Worm (Caenorhabditis elegans): ENCODE results near the gene dpy-6.

dpy-6 gene

DNA sequence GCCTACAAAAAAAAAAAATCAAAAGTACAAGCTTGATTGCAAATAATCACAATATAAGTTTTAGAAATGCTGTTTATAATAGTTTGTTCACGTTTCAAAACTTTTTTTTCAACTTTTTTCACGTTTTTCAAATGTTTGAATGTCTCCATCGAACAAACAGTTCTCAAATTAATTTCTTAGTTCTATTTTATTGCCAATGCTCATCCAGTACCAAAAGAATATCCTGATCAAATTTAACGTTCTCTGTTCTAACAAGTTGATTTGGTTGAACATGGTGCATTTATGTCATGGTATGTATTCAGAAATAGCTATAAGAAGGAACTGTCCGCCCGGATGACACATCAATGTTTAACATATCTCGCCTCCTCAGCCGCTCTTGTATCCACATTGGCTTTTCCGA lies 23.1 kb downstream of the dpy-6 start, which contains the start of gene kin-9:
kin-9 (plus strand) TSS at position 301 of the 400 bp plus-strand sequence.
- TF ChIP-seq pha-2 (tag; optimal IDR thresholded peaks at IDR 0.05) (no peak), nhr-232 (tag; optimal IDR thresholded peaks at IDR 0.05) (no peak), K09A11.1 (tag; optimal IDR thresholded peaks at IDR 0.05; ENCODE audit: insufficient read depth) (no peak), ceh-34 (tag; optimal IDR thresholded peaks at IDR 0.05) (no peak), ceh-18 (tag; optimal IDR thresholded peaks at IDR 0.05) (no peak), F13H6.1 (tag; optimal IDR thresholded peaks at IDR 0.05) (no peak), tbx-2 (tag; optimal IDR thresholded peaks at IDR 0.05) (no peak), zip-5 (tag; optimal IDR thresholded peaks at IDR 0.05) (no peak), elt-2 (tag; optimal IDR thresholded peaks at IDR 0.05) (no peak), hlh-30 (tag; optimal IDR thresholded peaks at IDR 0.05; ENCODE audit: insufficient read depth) (no peak), ceh-2 (tag; optimal IDR thresholded peaks at IDR 0.05) (no peak), fkh-10 (GFP tag; optimal IDR thresholded peaks at IDR 0.05) (no peak), hlh-8 (tag; optimal IDR thresholded peaks at IDR 0.05) (no peak), ceh-14 (tag; optimal IDR thresholded peaks at IDR 0.05) (no peak), T23F11.4 (GFP tag; optimal IDR thresholded peaks at IDR 0.05) (no peak), fax-1 (tag; optimal IDR thresholded peaks at IDR 0.05) (no peak), dve-1 (tag; optimal IDR thresholded peaks at IDR 0.05) (no peak), ceh-24 (tag; optimal IDR thresholded peaks at IDR 0.05) (no peak)

DNA sequence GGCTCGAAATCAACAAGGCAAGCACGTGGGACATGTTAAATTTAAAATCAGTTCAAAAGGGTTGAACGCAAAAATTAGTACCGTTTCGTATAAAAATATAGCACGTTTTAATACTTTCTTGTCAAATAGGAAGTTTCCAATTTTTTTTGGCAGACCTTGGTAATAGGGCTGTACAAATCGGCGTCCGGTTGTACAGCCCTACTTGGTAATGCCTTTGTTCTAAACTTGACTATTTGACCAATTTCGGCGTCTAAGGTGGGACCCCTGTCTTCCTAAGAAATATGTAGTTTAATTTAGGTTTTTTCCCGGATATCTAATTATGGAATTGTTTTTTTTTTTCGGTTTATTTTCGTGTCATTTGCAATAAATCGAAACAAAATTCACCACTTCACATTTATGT lies 25.9 kb downstream of the dpy-6 start:
- no peak for TF ChIP-seq ceh-6 (GFP tag; optimal IDR thresholded peaks at IDR 0.05)

DNA sequence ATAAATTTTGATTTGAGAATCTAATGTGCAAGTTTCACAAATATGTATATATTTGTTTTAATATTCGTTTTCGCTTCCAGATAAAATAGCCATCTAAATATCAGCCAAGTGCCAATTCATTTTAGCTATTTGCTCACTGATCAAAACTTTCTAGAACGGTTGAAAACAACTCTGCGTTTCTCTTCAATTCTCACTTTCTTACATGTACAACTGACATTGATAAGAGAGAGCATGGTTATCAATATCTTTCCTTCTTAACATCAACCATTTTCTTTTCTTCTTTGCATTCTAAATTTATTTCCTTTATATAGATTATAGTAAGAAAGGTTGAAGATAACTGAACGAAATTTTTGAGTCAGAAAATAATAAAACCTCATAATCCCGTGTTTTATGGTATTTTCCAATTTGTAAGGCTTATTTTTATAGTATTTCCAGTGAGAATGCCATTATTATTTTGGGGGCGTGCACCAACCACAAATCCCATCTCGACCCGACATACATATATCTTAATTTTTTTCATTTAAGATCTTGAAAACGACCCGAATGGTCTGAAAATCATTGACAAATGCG lies 27.0 kb downstream of the dpy-6 start, which contains the start of gene F08F1.3:
F08F1.3 (plus strand) TSS at position 520 of the 570 bp plus-strand sequence.
- peak; percentile 55 for TF ChIP-seq elt-2 (tag; optimal IDR thresholded peaks at IDR 0.05)
- TF ChIP-seq hlh-6 (tag; optimal IDR thresholded peaks at IDR 0.05), result no peak

DNA sequence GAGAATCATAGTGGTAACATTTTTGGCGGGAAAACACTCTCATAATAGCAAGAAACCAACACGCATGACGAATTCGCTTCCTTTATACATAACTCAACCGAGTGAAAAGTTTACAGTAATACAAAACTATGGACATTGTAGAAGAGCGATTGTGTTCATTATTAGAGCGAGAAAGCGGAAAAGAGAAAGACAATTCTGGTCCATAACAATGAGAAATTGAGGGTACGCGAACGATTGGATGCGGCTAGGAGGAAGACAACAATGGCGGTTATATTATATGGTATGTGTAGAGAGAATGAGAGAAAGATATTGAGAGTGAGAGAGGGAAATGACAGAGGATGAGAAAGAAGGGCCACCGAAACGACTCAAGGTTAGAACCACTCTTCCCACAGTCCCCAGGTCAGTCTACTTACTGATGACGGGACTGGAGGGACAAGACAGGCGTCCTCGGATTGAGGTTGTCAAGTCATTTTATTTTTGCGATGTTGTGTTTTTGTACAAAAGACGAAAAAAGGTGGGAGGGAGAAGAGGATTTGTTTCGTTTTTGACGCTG lies 29.2 kb downstream of the dpy-6 start:
- TF ChIP-seq ceh-31 (tag; optimal IDR thresholded peaks at IDR 0.05) (peak; percentile 64), ceh-2 (tag; optimal IDR thresholded peaks at IDR 0.05) (peak; percentile 5), sox-2 (GFP tag; IDR thresholded peaks at IDR 0.05) (peak; percentile 88), dmd-4 (tag; optimal IDR thresholded peaks at IDR 0.05; ENCODE audit: borderline replicate concordance) (no peak), ztf-16 (tag; optimal IDR thresholded peaks at IDR 0.05) (no peak), ceh-45 (GFP tag; IDR thresholded peaks at IDR 0.05) (no peak), nfya-1 (tag; optimal IDR thresholded peaks at IDR 0.05) (peak; percentile 32), odd-2 (tag; optimal IDR thresholded peaks at IDR 0.05) (no peak)

DNA sequence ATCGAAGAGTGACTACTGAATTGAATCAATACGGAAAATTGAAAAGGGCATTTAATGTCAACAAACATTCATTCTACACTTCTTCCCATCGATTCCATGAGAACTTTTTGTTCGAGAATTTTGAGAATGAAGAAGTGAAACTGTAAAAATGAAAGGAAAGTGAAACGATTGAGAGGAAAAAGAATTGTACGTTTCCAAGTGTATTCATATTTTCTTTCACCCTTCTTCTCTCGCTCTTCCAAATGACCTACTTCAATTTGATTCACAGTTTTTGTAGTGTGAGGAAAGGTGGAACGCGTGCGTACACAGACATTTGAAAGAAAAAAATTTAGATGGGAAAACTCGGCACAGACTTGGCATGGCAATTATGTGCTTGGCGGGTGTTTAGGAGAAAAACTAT lies 31.2 kb downstream of the dpy-6 start:
- no peak for TF ChIP-seq nfya-1 (tag; optimal IDR thresholded peaks at IDR 0.05)

DNA sequence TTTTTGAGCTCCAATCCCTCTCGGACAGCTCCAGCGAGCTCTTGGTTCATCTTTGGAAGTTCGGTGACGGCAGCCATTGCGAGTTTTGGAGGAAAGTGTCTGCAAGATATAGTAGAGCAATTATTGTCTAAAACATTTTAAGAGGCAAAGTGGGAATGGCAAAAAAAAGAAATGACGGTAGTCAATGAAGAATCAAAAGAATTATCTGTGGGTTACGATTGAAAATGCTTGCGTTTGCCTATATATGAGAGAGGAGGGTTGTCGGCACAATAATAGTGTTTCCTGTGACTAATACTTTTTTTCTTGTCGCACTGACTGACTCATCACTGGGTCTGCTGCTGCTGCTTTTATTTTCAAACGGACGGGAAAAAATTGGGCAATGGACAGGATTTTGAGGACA lies 31.8 kb downstream of the dpy-6 start, which contains the start of gene tth-1:
tth-1 (minus strand) TSS at position 101 of the 400 bp plus-strand sequence.
- TF ChIP-seq ceh-6 (GFP tag; optimal IDR thresholded peaks at IDR 0.05), result no peak
- no peak for TF ChIP-seq hlh-15 (tag; optimal IDR thresholded peaks at IDR 0.05)
- TF ChIP-seq hlh-13 (GFP tag; optimal IDR thresholded peaks at IDR 0.05), result no peak
- no peak for TF ChIP-seq ttx-3 (tag; optimal IDR thresholded peaks at IDR 0.05)
